Worm (Caenorhabditis elegans) whole organism, late embryonic: ENCODE results near the gene R04F11.5.

Experiments
- T23F11.4 ChIP-seq: fragments of 200-800 bp; sonication (Bioruptor generic); optimal IDR thresholded peaks from 2 replicates; lab custom pipeline; 2018; ENCODE audit warnings: mild to moderate bottlenecking, missing genetic modification characterization, missing compliant biosample characterization
- ama-1 ChIP-seq: fragments of 150-350 bp; optimal IDR thresholded peaks from 2 replicates; lab custom pipeline; 2014
- fax-1 ChIP-seq: sonication (generic microtip); optimal IDR thresholded peaks from 2 replicates; lab custom pipeline; 2016; ENCODE audit warnings: missing genotype, missing genetic modification characterization, missing compliant biosample characterization
- fkh-10 ChIP-seq: fragments of 150-350 bp; optimal IDR thresholded peaks from 2 replicates; lab custom pipeline; 2014; ENCODE audit warnings: missing biosample characterization, missing genetic modification reagents, missing genetic modification characterization
- hlh-13 ChIP-seq: fragments of 200-800 bp; sonication (Bioruptor generic); optimal IDR thresholded peaks from 2 replicates; lab custom pipeline; 2018; ENCODE audit warnings: mild to moderate bottlenecking, missing genetic modification characterization, missing compliant biosample characterization

DNA sequence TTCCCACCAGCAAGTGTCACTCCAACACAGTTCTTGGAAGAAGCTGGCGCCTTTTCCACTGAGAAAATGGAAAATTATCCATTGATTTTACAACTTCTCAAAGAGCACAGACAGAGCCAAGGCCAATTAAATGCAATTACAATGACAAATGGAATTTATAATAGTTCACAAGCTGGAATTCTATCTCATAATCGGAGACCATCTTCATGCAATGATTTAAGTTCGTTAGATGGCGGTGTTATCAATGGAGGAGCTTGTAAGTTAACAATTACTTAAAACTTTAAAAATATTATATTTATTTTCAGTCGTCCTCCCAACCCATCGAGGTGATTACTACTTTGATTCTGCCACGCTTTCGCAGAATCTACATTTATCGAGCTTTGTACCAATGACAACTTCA is 12.1 kb downstream of the R04F11.5 start:
- TF ChIP-seq fkh-10 (GFP tag; lab: Kevin White, UChicago) (no peak), T23F11.4 (no peak), fax-1 (no peak), hlh-13 (GFP tag; lab: Kevin White, UChicago) (no peak), ama-1 (lab: Kevin White, UChicago) (no peak)
